Worm (Caenorhabditis elegans) whole organism, L4 larva: Measurements from ENCODE around the gene rps-0.

Experiments used
- F49E8.2 ChIP-seq: sonication (generic microtip); optimal IDR thresholded peaks from 2 replicates; lab custom pipeline; 2016; ENCODE audit warnings: missing compliant biosample characterization, mild to moderate bottlenecking, missing genetic modification characterization, borderline replicate concordance
- T20F7.1 ChIP-seq: fragments of 200-800 bp; sonication (Bioruptor generic); optimal IDR thresholded peaks from 2 replicates; lab custom pipeline; 2018; ENCODE audit warnings: mild to moderate bottlenecking, missing genetic modification characterization, missing compliant biosample characterization
- T26A8.4 ChIP-seq: fragments of 200-800 bp; sonication (Bioruptor generic); IDR thresholded peaks from 2 replicates; pipeline ENCODE4 v1.3.6; 2022; ENCODE audit warnings: missing genetic modification characterization, missing compliant biosample characterization
- Y5F2A.4 ChIP-seq: fragments of 200-800 bp; sonication (Bioruptor generic); optimal IDR thresholded peaks from 2 replicates; lab custom pipeline; 2018; ENCODE audit warnings: mild to moderate bottlenecking, missing genetic modification characterization, missing compliant biosample characterization
- ZK337.2 ChIP-seq: fragments of 200-800 bp; sonication (Bioruptor generic); IDR thresholded peaks from 2 replicates; pipeline ENCODE4 v1.3.6; 2022; ENCODE audit warnings: missing genetic modification reagents, missing genetic modification characterization, missing compliant biosample characterization
- aha-1 ChIP-seq: fragments of 150-350 bp; peaks from one replicate; lab custom pipeline; 2014; ENCODE audit warnings: missing biosample characterization, missing genetic modification characterization
- ceh-20 ChIP-seq: fragments of 200-800 bp; sonication (Bioruptor generic); IDR thresholded peaks from 2 replicates; pipeline ENCODE4 v1.3.6; 2022; ENCODE audit warnings: missing genetic modification reagents, missing genetic modification characterization, missing compliant biosample characterization
- ceh-82 ChIP-seq: sonication (generic microtip); optimal IDR thresholded peaks from 2 replicates; lab custom pipeline; 2017; ENCODE audit warnings: missing biosample characterization, missing genetic modification characterization
- daf-8 ChIP-seq: fragments of 200-800 bp; sonication (Bioruptor generic); IDR thresholded peaks from 2 replicates; pipeline ENCODE4 v1.3.6; 2022; ENCODE audit warnings: missing genetic modification characterization, missing compliant biosample characterization
- dmd-6 ChIP-seq: fragments of 200-800 bp; sonication (Bioruptor generic); IDR thresholded peaks from 2 replicates; pipeline ENCODE4 v1.3.6; 2022; ENCODE audit warnings: missing genetic modification reagents, missing genetic modification characterization, missing compliant biosample characterization
- dmd-9 ChIP-seq: fragments of 200-800 bp; sonication (Bioruptor generic); IDR thresholded peaks from 2 replicates; pipeline ENCODE4 v1.3.6; 2022; ENCODE audit warnings: missing genetic modification reagents, missing genetic modification characterization, missing compliant biosample characterization
- duxl-1 ChIP-seq: sonication (generic microtip); optimal IDR thresholded peaks from 2 replicates; lab custom pipeline; 2016; ENCODE audit warnings: mild to moderate bottlenecking, missing genetic modification characterization, moderate library complexity, missing compliant biosample characterization; ENCODE audit not compliant: poor library complexity
- dve-1 ChIP-seq: sonication (generic microtip); optimal IDR thresholded peaks from 2 replicates; lab custom pipeline; 2017; ENCODE audit warnings: antibody characterized with exemption, mild to moderate bottlenecking, missing genetic modification characterization, missing compliant biosample characterization; ENCODE audit not compliant: insufficient read depth
- egl-27 ChIP-seq: sonication (generic microtip); optimal IDR thresholded peaks from 3 replicates; lab custom pipeline; 2017; ENCODE audit warnings: missing biosample characterization, missing genetic modification reagents, missing genetic modification characterization
- egl-43 ChIP-seq: fragments of 200-800 bp; sonication (Bioruptor generic); IDR thresholded peaks from 2 replicates; pipeline ENCODE4 v1.3.6; 2022; ENCODE audit warnings: missing genetic modification reagents, missing genetic modification characterization, missing compliant biosample characterization
- gei-8 ChIP-seq: fragments of 200-800 bp; sonication (Bioruptor generic); optimal IDR thresholded peaks from 2 replicates; lab custom pipeline; 2018; ENCODE audit warnings: mild to moderate bottlenecking, missing genetic modification characterization, missing compliant biosample characterization
- hif-1 ChIP-seq, 2 experiments: sonication (generic microtip); optimal IDR thresholded peaks; 2 replicates each; lab custom pipeline; 2016 to 2017; ENCODE audit warnings: missing compliant biosample characterization in 2 of 2, missing genetic modification characterization in 2 of 2, missing genetic modification reagents in 2 of 2, missing genotype in 2 of 2, mild to moderate bottlenecking in 1 of 2
- hlh-30 ChIP-seq: sonication (generic microtip); optimal IDR thresholded peaks from 2 replicates; lab custom pipeline; 2017; ENCODE audit warnings: antibody characterized with exemption, mild to moderate bottlenecking, missing genetic modification characterization, missing compliant biosample characterization; ENCODE audit not compliant: insufficient read depth
- hmg-1.1 ChIP-seq: fragments of 200-800 bp; sonication (Bioruptor generic); IDR thresholded peaks from 2 replicates; pipeline ENCODE4 v1.3.6; 2022; ENCODE audit warnings: missing genetic modification reagents, missing genetic modification characterization, missing compliant biosample characterization
- lin-39 ChIP-seq: fragments of 150-350 bp; optimal IDR thresholded peaks from 2 replicates; lab custom pipeline; 2014; ENCODE audit warnings: missing biosample characterization, missing genetic modification reagents, missing genetic modification characterization
- lir-3 ChIP-seq: sonication (generic microtip); optimal IDR thresholded peaks from 2 replicates; lab custom pipeline; 2016; ENCODE audit warnings: mild to moderate bottlenecking, missing genetic modification characterization, missing compliant biosample characterization
- madf-5 ChIP-seq, 2 experiments: fragments of 200-800 bp; sonication (Bioruptor generic); IDR thresholded peaks; 2 replicates each; pipeline ENCODE4 v1.3.6; 2022; ENCODE audit warnings: missing compliant biosample characterization in 2 of 2, missing genetic modification characterization in 2 of 2
- madf-9 ChIP-seq: fragments of 200-800 bp; sonication (Bioruptor generic); conservative IDR thresholded peaks from 2 replicates; pipeline ENCODE4 v1.3.6; 2022; ENCODE audit warnings: missing genetic modification reagents, missing genetic modification characterization, missing compliant biosample characterization
- mep-1 ChIP-seq: fragments of 150-350 bp; sonication (generic microtip); optimal IDR thresholded peaks from 3 replicates; lab custom pipeline; 2014; ENCODE audit warnings: missing biosample characterization, missing genetic modification characterization
- mxl-2 ChIP-seq: fragments of 200-800 bp; sonication (Bioruptor generic); conservative IDR thresholded peaks from 2 replicates; pipeline ENCODE4 v1.3.6; 2022; ENCODE audit warnings: missing genetic modification reagents, missing genetic modification characterization, missing compliant biosample characterization
- nhr-102 ChIP-seq: sonication (generic microtip); optimal IDR thresholded peaks from 2 replicates; lab custom pipeline; 2016; ENCODE audit warnings: mild to moderate bottlenecking, missing genetic modification characterization, moderate library complexity, missing compliant biosample characterization
- nhr-11 ChIP-seq: fragments of 150-350 bp; optimal IDR thresholded peaks from 2 replicates; lab custom pipeline; 2014; ENCODE audit warnings: missing biosample characterization, missing genetic modification characterization
- nhr-111 ChIP-seq: fragments of 200-800 bp; sonication (Bioruptor generic); optimal IDR thresholded peaks from 2 replicates; lab custom pipeline; 2018; ENCODE audit warnings: mild to moderate bottlenecking, missing genetic modification characterization, missing compliant biosample characterization
- nhr-237 ChIP-seq: sonication (generic microtip); optimal IDR thresholded peaks from 2 replicates; lab custom pipeline; 2017; ENCODE audit warnings: missing biosample characterization, missing genetic modification characterization
- nhr-25 ChIP-seq: sonication (generic microtip); optimal IDR thresholded peaks from 2 replicates; lab custom pipeline; 2017; ENCODE audit warnings: missing genetic modification characterization, mild to moderate bottlenecking, missing compliant biosample characterization, antibody characterized with exemption, moderate library complexity, borderline replicate concordance; ENCODE audit not compliant: insufficient read depth
- nhr-28 ChIP-seq: fragments of 150-350 bp; optimal IDR thresholded peaks from 2 replicates; lab custom pipeline; 2014; ENCODE audit warnings: missing biosample characterization, missing genetic modification characterization
- nhr-6 ChIP-seq: fragments of 150-350 bp; optimal IDR thresholded peaks from 2 replicates; lab custom pipeline; 2014; ENCODE audit warnings: missing biosample characterization, missing genetic modification characterization
- nhr-76 ChIP-seq: fragments of 150-350 bp; optimal IDR thresholded peaks from 2 replicates; lab custom pipeline; 2014; ENCODE audit warnings: missing biosample characterization, missing genetic modification characterization
- pha-4 ChIP-seq, 2 experiments: fragments of 150-350 bp in 1 of 2; fragments of 200-800 bp in 1 of 2; sonication (Bioruptor generic) in 1 of 2; IDR thresholded peaks in 1 of 2; optimal IDR thresholded peaks in 1 of 2; 2 replicates each; pipeline versions ENCODE4 v1.3.6 to Lab custom; 2014 to 2022; ENCODE audit warnings: missing genetic modification characterization in 2 of 2, missing genetic modification reagents in 2 of 2, missing biosample characterization in 1 of 2, missing compliant biosample characterization in 1 of 2
- php-3 ChIP-seq: fragments of 200-800 bp; sonication (Bioruptor generic); IDR thresholded peaks from 2 replicates; pipeline ENCODE4 v1.3.6; 2022; ENCODE audit warnings: missing genetic modification reagents, missing genetic modification characterization, missing compliant biosample characterization
- saeg-2 ChIP-seq: fragments of 200-800 bp; sonication (Bioruptor generic); IDR thresholded peaks from 2 replicates; pipeline ENCODE4 v1.3.6; 2022; ENCODE audit warnings: missing genetic modification reagents, missing genetic modification characterization, missing compliant biosample characterization
- skn-1 ChIP-seq: fragments of 150-350 bp; optimal IDR thresholded peaks from 2 replicates; lab custom pipeline; 2014; ENCODE audit warnings: missing biosample characterization, missing genetic modification characterization
- snpc-1.2 ChIP-seq: fragments of 200-800 bp; sonication (Bioruptor generic); IDR thresholded peaks from 2 replicates; pipeline ENCODE4 v1.3.6; 2022; ENCODE audit warnings: missing genetic modification reagents, missing genetic modification characterization, missing compliant biosample characterization
- snpc-4 ChIP-seq: fragments of 150-350 bp; optimal IDR thresholded peaks from 2 replicates; lab custom pipeline; 2014; ENCODE audit warnings: missing biosample characterization, missing genetic modification characterization
- spr-1 ChIP-seq: sonication (generic microtip); optimal IDR thresholded peaks from 2 replicates; lab custom pipeline; 2016; ENCODE audit warnings: mild to moderate bottlenecking, missing genetic modification characterization, missing compliant biosample characterization
- spr-3 ChIP-seq: fragments of 200-800 bp; sonication (Bioruptor generic); optimal IDR thresholded peaks from 2 replicates; lab custom pipeline; 2018; ENCODE audit warnings: mild to moderate bottlenecking, missing genetic modification characterization, missing compliant biosample characterization
- tag-97 ChIP-seq: fragments of 200-800 bp; sonication (Bioruptor generic); IDR thresholded peaks from 2 replicates; pipeline ENCODE4 v1.3.6; 2022; ENCODE audit warnings: missing genetic modification characterization, missing compliant biosample characterization
- tra-1 ChIP-seq: fragments of 200-800 bp; sonication (Bioruptor generic); IDR thresholded peaks from 2 replicates; pipeline ENCODE4 v1.3.6; 2022; ENCODE audit warnings: missing genetic modification reagents, missing genetic modification characterization, missing compliant biosample characterization
- unc-39 ChIP-seq: sonication (generic microtip); optimal IDR thresholded peaks from 2 replicates; lab custom pipeline; 2017; ENCODE audit warnings: missing biosample characterization, missing genetic modification characterization
- vab-7 ChIP-seq: fragments of 200-800 bp; sonication (Bioruptor generic); IDR thresholded peaks from 2 replicates; pipeline ENCODE4 v1.3.6; 2022; ENCODE audit warnings: missing genetic modification reagents, missing genetic modification characterization, missing compliant biosample characterization
- zfp-2 ChIP-seq: sonication (generic microtip); optimal IDR thresholded peaks from 2 replicates; lab custom pipeline; 2016; ENCODE audit warnings: mild to moderate bottlenecking, missing genetic modification characterization, missing compliant biosample characterization
- zfp-3 ChIP-seq: fragments of 200-800 bp; sonication (Bioruptor generic); conservative IDR thresholded peaks from 2 replicates; pipeline ENCODE4 v1.3.6; 2022; ENCODE audit warnings: missing genetic modification reagents, missing genetic modification characterization, missing compliant biosample characterization
- zip-11 ChIP-seq: fragments of 200-800 bp; sonication (Bioruptor generic); IDR thresholded peaks from 2 replicates; pipeline ENCODE4 v1.3.6; 2022; ENCODE audit warnings: missing genetic modification characterization, missing compliant biosample characterization
- zip-2 ChIP-seq: fragments of 150-350 bp; optimal IDR thresholded peaks from 2 replicates; lab custom pipeline; 2014; ENCODE audit warnings: missing biosample characterization, missing genetic modification characterization
- ztf-11 ChIP-seq: fragments of 150-350 bp; optimal IDR thresholded peaks from 2 replicates; lab custom pipeline; 2014; ENCODE audit warnings: missing biosample characterization, missing genetic modification characterization

The rps-0 gene

ce11 chrIII:4754001-4754561 is at the start of gene rps-0, which contains the start of gene rbg-3:
rps-0 (minus strand) TSS chrIII:4754051.
rbg-3 (plus strand) TSS chrIII:4754424.
- TF ChIP-seq zfp-3 (peak; percentile 53), T26A8.4 (GFP tag; lab: Robert Waterston, UW) (peak; percentile 74), spr-1 (tag; lab: Kevin White, UChicago) (peak; percentile 80), unc-39 (tag; lab: Kevin White, UChicago) (no peak), gei-8 (GFP tag; lab: Kevin White, UChicago) (no peak), daf-8 (GFP tag; lab: Robert Waterston, UW) (no peak), nhr-76 (tag; lab: Kevin White, UChicago) (no peak), ztf-11 (tag; lab: Kevin White, UChicago) (no peak), spr-3 (GFP tag; lab: Kevin White, UChicago) (no peak), zip-2 (tag; lab: Kevin White, UChicago) (peak; percentile 34), ceh-20 (GFP tag; lab: Robert Waterston, UW) (0 out of 2 replicates have a peak, but pooled peaks have one; percentile 39), nhr-11 (tag; lab: Kevin White, UChicago) (peak; percentile 92), mep-1 (peak; percentile 95), dmd-6 (GFP tag; lab: Robert Waterston, UW) (peak; percentile 77), ceh-82 (tag; lab: Kevin White, UChicago) (no peak), vab-7 (GFP tag; lab: Robert Waterston, UW) (0 out of 2 replicates have a peak, but pooled peaks have one; percentile 38), php-3 (GFP tag; lab: Robert Waterston, UW) (no peak), hif-1 (tag; optimal IDR thresholded peaks at IDR 0.05; lab: Kevin White, UChicago) (peak; percentile 12 to 75), mxl-2 (no peak), zfp-2 (tag; lab: Kevin White, UChicago) (peak; percentile 77), duxl-1 (tag; lab: Kevin White, UChicago) (peak; percentile 75), T20F7.1 (GFP tag; lab: Kevin White, UChicago) (peak; percentile 89), snpc-4 (tag; lab: Kevin White, UChicago) (no peak), lin-39 (tag; lab: Kevin White, UChicago) (no peak), skn-1 (tag; lab: Kevin White, UChicago) (no peak), nhr-6 (peak; percentile 89), dve-1 (tag; lab: Kevin White, UChicago) (peak; percentile 97), egl-43 (GFP tag; lab: Robert Waterston, UW) (no peak), pha-4 (GFP tag; IDR thresholded peaks at IDR 0.05; lab: Robert Waterston, UW) (peak; percentile 37; the same call in 1 of the 2 replicates), pha-4 (tag; optimal IDR thresholded peaks at IDR 0.05; lab: Kevin White, UChicago) (peak; percentile 68), snpc-1.2 (GFP tag; lab: Robert Waterston, UW) (no peak), nhr-102 (tag; lab: Kevin White, UChicago) (peak; percentile 82), zip-11 (GFP tag; lab: Robert Waterston, UW) (no peak), aha-1 (tag; lab: Kevin White, UChicago) (peak; percentile 99), nhr-111 (GFP tag; lab: Kevin White, UChicago) (no peak), tag-97 (no peak), nhr-28 (tag; lab: Kevin White, UChicago) (peak; percentile 83), tra-1 (GFP tag; lab: Robert Waterston, UW) (no peak), ZK337.2 (no peak), nhr-25 (tag; lab: Kevin White, UChicago) (peak; percentile 81), egl-27 (tag; lab: Kevin White, UChicago) (no peak), hlh-30 (tag; lab: Kevin White, UChicago) (peak; percentile 83), saeg-2 (no peak), F49E8.2 (tag; lab: Kevin White, UChicago) (no peak), Y5F2A.4 (GFP tag; lab: Kevin White, UChicago) (no peak), lir-3 (tag; lab: Kevin White, UChicago) (no peak), hmg-1.1 (GFP tag; lab: Robert Waterston, UW) (peak; percentile 83), dmd-9 (GFP tag; lab: Robert Waterston, UW) (no peak), nhr-237 (tag; lab: Kevin White, UChicago) (no peak), madf-9 (GFP tag; lab: Robert Waterston, UW) (no peak), madf-5 (GFP tag; IDR thresholded peaks at IDR 0.05; lab: Robert Waterston, UW) (no peak)
